Worm (Caenorhabditis elegans): ENCODE results near the gene sumv-2.

The sumv-2 gene

DNA sequence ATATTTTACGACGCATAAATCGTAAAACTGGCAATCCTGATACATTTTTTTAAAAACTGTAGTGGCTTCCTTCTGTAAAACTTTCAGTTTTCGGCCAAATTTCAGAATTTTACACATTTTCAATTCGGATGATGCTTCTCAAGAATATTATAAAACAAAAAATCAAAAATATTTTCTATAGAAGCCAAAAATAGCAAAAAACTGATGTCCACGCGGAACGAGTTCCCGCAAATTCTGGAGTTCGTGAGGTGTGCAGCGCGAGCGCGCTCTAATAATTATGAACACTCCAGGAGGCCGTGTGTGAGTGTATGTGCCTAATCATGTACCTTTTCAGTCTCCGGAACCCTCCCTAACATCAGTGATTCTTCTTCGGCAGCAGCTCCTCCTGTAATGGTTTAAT, at the start of gene sumv-2:
Gene sumv-2, plus strand, starts transcription at position 301 of the 400 bp plus-strand sequence.
- TF ChIP-seq ama-1 (optimal IDR thresholded peaks at IDR 0.05) (no peak), alr-1 (tag; optimal IDR thresholded peaks at IDR 0.05) (no peak), ztf-4 (tag; optimal IDR thresholded peaks at IDR 0.05) (no peak), nhr-77 (tag; optimal IDR thresholded peaks at IDR 0.05) (no peak), ztf-1 (GFP tag; conservative IDR thresholded peaks at IDR 0.05) (no peak), ceh-82 (tag; optimal IDR thresholded peaks at IDR 0.05) (no peak), unc-62 (GFP tag; optimal IDR thresholded peaks at IDR 0.05) (no peak), dmd-4 (tag; optimal IDR thresholded peaks at IDR 0.05) (no peak), lsy-2 (tag; optimal IDR thresholded peaks at IDR 0.05) (no peak), lin-13 (GFP tag; optimal IDR thresholded peaks at IDR 0.05) (no peak), nhr-21 (tag; optimal IDR thresholded peaks at IDR 0.05) (no peak), F13H6.1 (tag; optimal IDR thresholded peaks at IDR 0.05) (no peak), lin-39 (tag; optimal IDR thresholded peaks at IDR 0.05) (no peak), fos-1 (tag; optimal IDR thresholded peaks at IDR 0.05) (no peak), nhr-23 (tag; optimal IDR thresholded peaks at IDR 0.05) (no peak), aly-2 (tag; optimal IDR thresholded peaks at IDR 0.05) (no peak), skn-1 (tag; optimal IDR thresholded peaks at IDR 0.05) (no peak), ceh-16 (tag; optimal IDR thresholded peaks at IDR 0.05) (no peak), nhr-25 (tag; optimal IDR thresholded peaks at IDR 0.05) (no peak)

DNA sequence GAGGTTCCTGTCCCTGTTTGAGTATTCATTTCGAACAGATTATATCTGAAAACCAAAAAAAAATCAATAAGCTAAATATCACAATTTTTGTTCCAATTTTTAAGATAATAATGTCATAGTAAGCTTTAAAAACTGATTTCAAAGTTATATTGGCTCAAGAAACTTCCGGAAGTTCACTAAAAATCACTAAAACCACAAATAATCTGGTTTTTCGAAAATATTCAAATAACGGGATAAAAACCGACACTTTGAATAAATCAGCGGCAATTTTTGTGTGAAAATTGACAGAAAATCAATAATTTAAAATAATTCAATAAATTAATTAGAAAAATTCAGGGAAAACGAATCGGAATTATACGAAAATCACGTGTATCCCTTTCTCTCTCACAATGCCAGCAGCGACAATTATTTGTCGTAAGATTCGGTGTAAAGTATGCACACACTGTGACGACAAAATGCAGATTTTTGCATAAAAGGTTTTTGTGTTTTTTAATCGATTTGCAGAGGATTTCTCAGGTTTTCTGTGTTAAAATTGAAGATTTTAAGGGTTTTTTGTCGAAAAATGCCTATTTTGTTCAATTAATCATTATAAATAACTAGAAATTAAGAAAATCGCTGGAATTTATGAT, 47.2 kb upstream of the sumv-2 start, which contains the start of gene sut-2:
Gene sut-2, minus strand, starts transcription at position 51 of the 629 bp plus-strand sequence.
- TF ChIP-seq sma-3 (GFP tag; optimal IDR thresholded peaks at IDR 0.05) (no peak), peb-1 (tag; optimal IDR thresholded peaks at IDR 0.05) (no peak), nhr-237 (tag; optimal IDR thresholded peaks at IDR 0.05) (no peak), crh-2 (tag; optimal IDR thresholded peaks at IDR 0.05) (no peak), unc-62 (GFP tag; optimal IDR thresholded peaks at IDR 0.05) (no peak), dmd-4 (tag; optimal IDR thresholded peaks at IDR 0.05) (no peak), aly-2 (tag; optimal IDR thresholded peaks at IDR 0.05) (no peak), R02D3.7 (tag; optimal IDR thresholded peaks at IDR 0.05) (no peak), ceh-16 (tag; optimal IDR thresholded peaks at IDR 0.05) (no peak), nhr-77 (tag; optimal IDR thresholded peaks at IDR 0.05) (no peak), Y55F3AM.14 (GFP tag; optimal IDR thresholded peaks at IDR 0.05) (no peak), unc-39 (tag; optimal IDR thresholded peaks at IDR 0.05) (no peak), zag-1 (tag; optimal IDR thresholded peaks at IDR 0.05) (no peak), lin-11 (tag; optimal IDR thresholded peaks at IDR 0.05) (no peak), alr-1 (tag; optimal IDR thresholded peaks at IDR 0.05) (no peak), gmeb-1 (tag; optimal IDR thresholded peaks at IDR 0.05) (peak; percentile 13), nhr-11 (tag; optimal IDR thresholded peaks at IDR 0.05) (no peak), nhr-12 (tag; optimal IDR thresholded peaks at IDR 0.05) (no peak), sma-9 (GFP tag; optimal IDR thresholded peaks at IDR 0.05) (no peak), sma-9 (tag; optimal IDR thresholded peaks at IDR 0.05) (no peak), nhr-25 (tag; optimal IDR thresholded peaks at IDR 0.05) (no peak), sem-4 (tag; optimal IDR thresholded peaks at IDR 0.05) (no peak), ztf-1 (GFP tag; conservative IDR thresholded peaks at IDR 0.05) (no peak), mdl-1 (tag; optimal IDR thresholded peaks at IDR 0.05) (no peak), lin-13 (GFP tag; optimal IDR thresholded peaks at IDR 0.05) (no peak), nhr-21 (tag; optimal IDR thresholded peaks at IDR 0.05) (no peak), ztf-11 (tag; optimal IDR thresholded peaks at IDR 0.05) (no peak), mab-5 (tag; optimal IDR thresholded peaks at IDR 0.05) (no peak), ZK546.5 (tag; optimal IDR thresholded peaks at IDR 0.05) (no peak), ama-1 (optimal IDR thresholded peaks at IDR 0.05) (peak; percentile 10), ceh-82 (tag; optimal IDR thresholded peaks at IDR 0.05) (no peak), elt-3 (tag; optimal IDR thresholded peaks at IDR 0.05) (no peak), F13H6.1 (tag; optimal IDR thresholded peaks at IDR 0.05) (no peak), fos-1 (tag; optimal IDR thresholded peaks at IDR 0.05) (no peak), blmp-1 (tag; optimal IDR thresholded peaks at IDR 0.05; ENCODE audit: insufficient read depth) (no peak), nhr-23 (tag; optimal IDR thresholded peaks at IDR 0.05) (no peak), nhr-10 (tag; optimal IDR thresholded peaks at IDR 0.05) (no peak), elt-1 (tag; optimal IDR thresholded peaks at IDR 0.05) (no peak), lsy-2 (tag; optimal IDR thresholded peaks at IDR 0.05) (peak; percentile 27 to 61), C34F6.9 (tag; optimal IDR thresholded peaks at IDR 0.05) (peak; percentile 85), skn-1 (tag; optimal IDR thresholded peaks at IDR 0.05) (no peak), lin-39 (tag; optimal IDR thresholded peaks at IDR 0.05) (no peak), mbf-1 (tag; optimal IDR thresholded peaks at IDR 0.05) (no peak), unc-55 (GFP tag; optimal IDR thresholded peaks at IDR 0.05) (peak; percentile 75), nhr-129 (tag; optimal IDR thresholded peaks at IDR 0.05) (peak; percentile 4)

Data from whole organism, L2 larva.